Worm (Caenorhabditis elegans) whole organism, early embryonic: Measurements from ENCODE around the gene F54H5.5.

Experiments
- B0310.2 ChIP-seq: sonication (generic microtip); optimal IDR thresholded peaks from 2 replicates; lab custom pipeline; 2016; ENCODE audit warnings: mild to moderate bottlenecking, missing genetic modification characterization, missing compliant biosample characterization
- ama-1 ChIP-seq: fragments of 150-350 bp; optimal IDR thresholded peaks from 2 replicates; lab custom pipeline; 2014
- ceh-36 ChIP-seq: sonication (generic microtip); optimal IDR thresholded peaks from 2 replicates; lab custom pipeline; 2016; ENCODE audit warnings: missing genetic modification characterization, inconsistent platforms, missing compliant biosample characterization
- flt-1 ChIP-seq: fragments of 200-800 bp; sonication (Bioruptor generic); IDR thresholded peaks from 2 replicates; pipeline ENCODE4 v1.3.6; 2022; ENCODE audit warnings: missing genetic modification characterization, missing compliant biosample characterization
- hnd-1 ChIP-seq: sonication (generic microtip); optimal IDR thresholded peaks from 2 replicates; lab custom pipeline; 2016; ENCODE audit warnings: missing genetic modification characterization, missing compliant biosample characterization
- scrt-1 ChIP-seq: fragments of 200-800 bp; sonication (Bioruptor generic); IDR thresholded peaks from 2 replicates; pipeline ENCODE4 v1.3.6; 2022; ENCODE audit warnings: missing genetic modification characterization, missing compliant biosample characterization
- sea-1 ChIP-seq: fragments of 200-800 bp; sonication (Bioruptor generic); conservative IDR thresholded peaks from 2 replicates; pipeline ENCODE4 v1.3.6; 2022; ENCODE audit warnings: missing genetic modification characterization, missing compliant biosample characterization

- TF ChIP-seq sea-1 (GFP tag; lab: Robert Waterston, UW) (no peak), scrt-1 (no peak), ama-1 (no peak), flt-1 (GFP tag; lab: Robert Waterston, UW) (no peak), hnd-1 (tag; lab: Kevin White, UChicago) (no peak), ceh-36 (no peak), B0310.2 (tag; lab: Kevin White, UChicago) (no peak)
Measured at ce11 chrII:6610262-6610661, 16.8 kb downstream of the F54H5.5 start.
